Worm (Caenorhabditis elegans): ENCODE measurements around the gene math-13.

The math-13 gene

DNA sequence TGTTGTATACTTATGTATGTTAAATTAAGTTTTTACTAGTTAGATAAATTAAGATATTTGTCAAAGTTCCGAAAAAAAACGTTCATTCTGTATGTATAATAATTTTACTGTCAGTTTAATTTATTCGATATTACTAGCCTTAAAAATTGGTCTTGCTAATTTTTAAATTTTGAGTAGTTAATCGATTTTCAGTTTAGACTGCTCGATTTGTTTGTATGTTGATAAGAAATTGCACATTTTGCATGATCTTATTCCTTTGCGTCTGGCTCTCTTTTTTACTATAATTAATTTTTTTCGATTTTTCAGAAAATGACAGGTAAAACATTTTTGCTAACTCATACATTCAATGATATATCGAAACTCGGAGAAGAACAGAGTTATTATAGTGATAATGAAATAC, 24.2 kb downstream of the math-13 start, which contains the start of gene math-24:
Gene math-24 (plus strand): TSS at position 301 of the 400 bp plus-strand sequence.
- TF ChIP-seq sea-2 (GFP tag; optimal IDR thresholded peaks at IDR 0.05) (no peak), fos-1 (tag; optimal IDR thresholded peaks at IDR 0.05) (no peak), nhr-76 (tag; optimal IDR thresholded peaks at IDR 0.05) (no peak), lsy-12 (tag; optimal IDR thresholded peaks at IDR 0.05) (no peak), mml-1 (tag; optimal IDR thresholded peaks at IDR 0.05) (no peak), ZK546.5 (tag; optimal IDR thresholded peaks at IDR 0.05) (no peak), nhr-12 (tag; optimal IDR thresholded peaks at IDR 0.05) (no peak), hmg-11 (tag; optimal IDR thresholded peaks at IDR 0.05) (no peak), nhr-67 (tag; optimal IDR thresholded peaks at IDR 0.05) (no peak), pqm-1 (tag; optimal IDR thresholded peaks at IDR 0.05) (no peak), ceh-82 (tag; optimal IDR thresholded peaks at IDR 0.05) (no peak), nhr-23 (tag; optimal IDR thresholded peaks at IDR 0.05) (no peak), nhr-237 (tag; optimal IDR thresholded peaks at IDR 0.05) (no peak), ztf-4 (tag; optimal IDR thresholded peaks at IDR 0.05) (no peak), ceh-16 (tag; optimal IDR thresholded peaks at IDR 0.05) (no peak), ceh-28 (tag; optimal IDR thresholded peaks at IDR 0.05) (no peak), zag-1 (tag; optimal IDR thresholded peaks at IDR 0.05) (no peak)

DNA sequence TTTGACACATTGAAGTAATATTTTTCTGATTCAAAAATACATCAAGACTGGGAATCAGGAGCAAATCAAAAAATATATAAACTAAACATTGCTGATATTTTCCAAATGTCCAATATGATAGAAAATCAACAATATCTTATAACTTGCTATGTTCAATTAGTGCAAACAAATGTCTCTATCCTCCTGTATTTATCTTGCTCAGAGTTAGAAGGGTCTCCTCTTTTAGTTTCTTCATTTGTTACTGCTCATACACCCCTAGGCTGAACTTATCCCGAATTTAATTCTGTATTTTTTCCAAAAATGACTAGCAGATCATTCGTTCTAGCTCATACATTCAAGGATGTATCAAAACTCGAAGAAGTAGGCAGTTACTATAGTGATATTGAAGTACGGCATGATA, 26.2 kb downstream of the math-13 start, which contains the start of gene math-23:
Gene math-23 (plus strand): TSS at position 301 of the 400 bp plus-strand sequence.
- TF ChIP-seq nhr-28 (tag; optimal IDR thresholded peaks at IDR 0.05), result no peak
- TF ChIP-seq ceh-16 (tag; optimal IDR thresholded peaks at IDR 0.05), result no peak
- TF ChIP-seq aly-2 (tag; optimal IDR thresholded peaks at IDR 0.05), result no peak
- no peak for TF ChIP-seq ceh-9 (tag; optimal IDR thresholded peaks at IDR 0.05)
- no peak for TF ChIP-seq tbx-2 (tag; optimal IDR thresholded peaks at IDR 0.05)
- no peak for TF ChIP-seq mml-1 (tag; optimal IDR thresholded peaks at IDR 0.05)
- no peak for TF ChIP-seq nhr-77 (tag; optimal IDR thresholded peaks at IDR 0.05)
- no peak for TF ChIP-seq nfya-1 (tag; optimal IDR thresholded peaks at IDR 0.05; ENCODE audit: insufficient read depth)
- TF ChIP-seq nhr-237 (tag; optimal IDR thresholded peaks at IDR 0.05), result no peak
- no peak for TF ChIP-seq snpc-4 (tag; optimal IDR thresholded peaks at IDR 0.05)
- TF ChIP-seq jun-1 (tag; optimal IDR thresholded peaks at IDR 0.05), result no peak
- TF ChIP-seq nhr-12 (tag; optimal IDR thresholded peaks at IDR 0.05), result no peak
- TF ChIP-seq pha-4 (tag; optimal IDR thresholded peaks at IDR 0.05), result no peak
- TF ChIP-seq R02D3.7 (tag; optimal IDR thresholded peaks at IDR 0.05), result no peak
- no peak for TF ChIP-seq egl-27 (tag; optimal IDR thresholded peaks at IDR 0.05)
- TF ChIP-seq hmg-11 (tag; optimal IDR thresholded peaks at IDR 0.05), result no peak
- TF ChIP-seq ceh-82 (tag; optimal IDR thresholded peaks at IDR 0.05), result no peak
- no peak for TF ChIP-seq nhr-67 (tag; optimal IDR thresholded peaks at IDR 0.05)
- no peak for TF ChIP-seq daf-12 (tag; optimal IDR thresholded peaks at IDR 0.05)
- TF ChIP-seq elt-3 (tag; optimal IDR thresholded peaks at IDR 0.05), result no peak

DNA sequence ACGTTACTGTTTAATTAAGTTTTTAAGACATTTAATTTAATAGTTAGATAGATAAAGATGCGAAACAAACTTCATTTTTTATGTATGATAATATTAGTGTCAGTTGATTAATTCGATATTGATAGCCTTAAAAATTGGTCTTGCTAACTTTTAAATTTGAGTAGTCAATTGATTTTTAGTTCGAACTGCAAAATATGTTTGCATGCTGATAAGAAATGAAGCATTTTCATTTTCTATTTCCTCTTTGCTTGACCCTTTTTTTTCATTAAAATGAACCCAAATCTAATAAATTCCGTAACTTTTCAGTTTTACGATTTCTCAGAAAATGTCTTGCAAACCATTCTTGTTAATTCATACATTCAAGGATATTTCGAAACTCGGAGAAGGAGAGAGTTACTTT, 29.3 kb downstream of the math-13 start, which contains the start of gene math-22:
Gene math-22 (plus strand): TSS at position 301 of the 400 bp plus-strand sequence.
- TF ChIP-seq pqm-1 (tag; optimal IDR thresholded peaks at IDR 0.05) (peak; percentile 16), mdl-1 (tag; optimal IDR thresholded peaks at IDR 0.05) (no peak), pha-4 (tag; optimal IDR thresholded peaks at IDR 0.05) (no peak)

DNA sequence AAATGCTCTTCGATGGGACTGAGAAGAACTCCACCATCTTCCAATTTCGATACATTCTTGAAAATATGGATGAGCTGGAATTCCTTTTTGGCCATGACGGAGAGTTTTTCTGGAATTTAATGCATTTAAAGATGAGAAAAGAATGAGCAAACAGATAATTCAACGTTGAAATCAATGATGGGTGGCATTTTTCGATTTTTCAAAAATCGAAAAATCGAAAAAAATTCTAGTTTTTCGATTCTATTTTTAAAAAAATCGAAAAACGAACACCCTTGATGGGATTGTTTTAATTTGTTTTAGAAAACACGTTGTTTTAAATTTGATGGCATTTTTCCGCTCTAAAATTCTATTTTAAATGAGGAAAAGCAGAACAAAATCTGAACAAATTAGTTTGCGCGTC, 37.0 kb downstream of the math-13 start, which contains the start of gene math-31:
Gene math-31 (minus strand): TSS at position 101 of the 400 bp plus-strand sequence.
- TF ChIP-seq nhr-67 (tag; optimal IDR thresholded peaks at IDR 0.05) (no peak), fos-1 (tag; optimal IDR thresholded peaks at IDR 0.05) (no peak), sea-2 (GFP tag; optimal IDR thresholded peaks at IDR 0.05) (no peak)

DNA sequence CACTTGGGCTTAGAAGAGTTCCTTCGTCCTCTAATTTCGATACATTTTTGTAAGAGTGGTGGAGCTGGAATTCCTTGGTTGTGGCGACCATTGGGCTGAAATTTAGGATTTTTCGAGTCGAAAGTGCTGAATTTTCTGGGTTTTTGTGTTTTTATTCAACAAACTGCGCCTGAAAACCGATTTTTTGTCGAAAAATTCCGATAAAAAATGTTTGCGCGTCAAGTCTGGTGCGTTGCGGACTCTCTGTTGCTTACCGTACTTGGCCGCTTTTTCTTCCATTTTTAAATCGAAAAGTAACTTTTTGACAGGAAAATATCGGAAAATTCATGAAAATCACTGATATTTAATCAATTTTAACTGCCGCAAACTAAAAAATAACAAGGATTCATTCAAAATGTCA, 42.1 kb downstream of the math-13 start, which contains the start of gene bath-4:
Gene bath-4 (minus strand): TSS at position 101 of the 400 bp plus-strand sequence.
- TF ChIP-seq nhr-12 (tag; optimal IDR thresholded peaks at IDR 0.05), result no peak
- TF ChIP-seq zag-1 (tag; optimal IDR thresholded peaks at IDR 0.05), result no peak
- no peak for TF ChIP-seq ceh-28 (tag; optimal IDR thresholded peaks at IDR 0.05)
- no peak for TF ChIP-seq hmg-11 (tag; optimal IDR thresholded peaks at IDR 0.05)
- TF ChIP-seq ZK546.5 (tag; optimal IDR thresholded peaks at IDR 0.05), result no peak
- no peak for TF ChIP-seq egl-5 (tag; optimal IDR thresholded peaks at IDR 0.05)
- no peak for TF ChIP-seq unc-39 (tag; optimal IDR thresholded peaks at IDR 0.05)
- TF ChIP-seq pha-4 (tag; optimal IDR thresholded peaks at IDR 0.05), result no peak
- no peak for TF ChIP-seq unc-62 (GFP tag; optimal IDR thresholded peaks at IDR 0.05)
- no peak for TF ChIP-seq nhr-76 (tag; optimal IDR thresholded peaks at IDR 0.05)
- no peak for TF ChIP-seq nhr-77 (tag; optimal IDR thresholded peaks at IDR 0.05)
- TF ChIP-seq mml-1 (tag; optimal IDR thresholded peaks at IDR 0.05), result no peak
- no peak for TF ChIP-seq lin-15B (tag; optimal IDR thresholded peaks at IDR 0.05)
- TF ChIP-seq eor-1 (tag; optimal IDR thresholded peaks at IDR 0.05), result no peak
- no peak for TF ChIP-seq nhr-237 (tag; optimal IDR thresholded peaks at IDR 0.05)
- TF ChIP-seq lsy-12 (tag; optimal IDR thresholded peaks at IDR 0.05), result no peak
- no peak for TF ChIP-seq nhr-25 (tag; optimal IDR thresholded peaks at IDR 0.05)
- no peak for TF ChIP-seq mdl-1 (tag; optimal IDR thresholded peaks at IDR 0.05)
- TF ChIP-seq elt-3 (tag; optimal IDR thresholded peaks at IDR 0.05), result no peak
- TF ChIP-seq ceh-82 (tag; optimal IDR thresholded peaks at IDR 0.05), result no peak
